Fruit fly (Drosophila melanogaster): ENCODE measurements around the gene Pex12.
A peak's percentile ranks its signal among the peaks of the same experiment; 100 is the strongest.

Pex12 gene

DNA sequence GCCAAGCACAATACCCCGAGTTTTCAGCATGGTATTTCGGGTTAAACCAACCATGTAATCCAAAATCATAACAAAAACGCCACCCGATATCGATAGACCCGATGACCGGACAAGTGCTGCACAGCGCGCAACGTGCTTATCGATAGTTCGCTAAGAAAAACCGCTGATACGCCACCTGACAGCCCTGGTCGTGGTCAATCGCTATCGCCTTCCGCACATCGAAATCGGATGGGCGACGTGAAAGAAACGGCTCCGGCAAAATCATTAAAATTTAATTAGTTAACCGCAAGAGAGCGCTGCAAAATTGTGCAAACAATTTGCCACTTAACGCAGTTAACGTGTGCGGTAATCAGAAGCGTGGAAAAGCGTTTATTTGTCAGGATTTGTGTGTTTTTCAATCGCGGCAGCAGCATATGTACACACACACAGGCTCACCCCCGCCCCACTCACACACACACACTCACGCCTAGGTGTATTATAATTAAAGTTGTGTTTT is 10.0 kb downstream of the Pex12 start, which contains the start of the genes CG3862 and dock (continued):
- TF ChIP-seq Bgb (GFP tag; IDR thresholded peaks at IDR 0.05; ENCODE audit: partially characterized antibody) (peak; percentile 99), CG17612 (GFP tag; IDR thresholded peaks at IDR 0.05) (no peak), Hr51 (GFP tag; optimal IDR thresholded peaks at IDR 0.05) (peak; percentile 8 to 27), HLHmδ (GFP tag; optimal IDR thresholded peaks at IDR 0.05) (peak; percentile 54), Gug (GFP tag; IDR thresholded peaks at IDR 0.05) (peak; percentile 11; the same call in 1 of the 4 replicates), tll (GFP tag; optimal IDR thresholded peaks at IDR 0.05) (no peak), CG6689 (GFP tag; IDR thresholded peaks at IDR 0.05) (no peak), CG30020 (tag; optimal IDR thresholded peaks at IDR 0.05) (peak; percentile 16), Deaf1 (tag; optimal IDR thresholded peaks at IDR 0.05) (peak; percentile 13), Ssrp (tag; optimal IDR thresholded peaks at IDR 0.05) (no peak), CG1529 (GFP tag; optimal IDR thresholded peaks at IDR 0.05) (no peak), CG3065 (GFP tag; optimal IDR thresholded peaks at IDR 0.05) (peak; percentile 31), PHDP (tag; optimal IDR thresholded peaks at IDR 0.05) (peak; percentile 51), CG12071 (GFP tag; optimal IDR thresholded peaks at IDR 0.05) (peak; percentile 26), phol (tag; optimal IDR thresholded peaks at IDR 0.05) (peak; percentile 42), inv (GFP tag; IDR thresholded peaks at IDR 0.05; ENCODE audit: partially characterized antibody) (peak; percentile 88), MESR4 (GFP tag; optimal IDR thresholded peaks at IDR 0.05) (peak; percentile 96), Nf-YA (GFP tag; IDR thresholded peaks at IDR 0.05) (0 out of 2 replicates have a peak, but pooled peaks have one; percentile 8), CG15269 (tag; optimal IDR thresholded peaks at IDR 0.05) (peak; percentile 39), CG7745 (tag; optimal IDR thresholded peaks at IDR 0.05) (peak; percentile 56), Opbp (GFP tag; IDR thresholded peaks at IDR 0.05; ENCODE audit: partially characterized antibody) (peak; percentile 97), sob (GFP tag; IDR thresholded peaks at IDR 0.05) (peak; percentile 75), nerfin-1 (tag; optimal IDR thresholded peaks at IDR 0.05) (peak; percentile 6), Dref (GFP tag; IDR thresholded peaks at IDR 0.05) (peak; percentile 100), Dip2 (GFP tag; IDR thresholded peaks at IDR 0.05) (no peak), CG10959 (GFP tag; IDR thresholded peaks at IDR 0.05) (no peak), Doc3 (GFP tag; IDR thresholded peaks at IDR 0.05; ENCODE audit: partially characterized antibody) (peak; percentile 84), CG14710 (tag; optimal IDR thresholded peaks at IDR 0.05) (peak; percentile 70), E2f1 (GFP tag; IDR thresholded peaks at IDR 0.05) (no peak), Atf-2 (GFP tag; optimal IDR thresholded peaks at IDR 0.05) (peak; percentile 10), CG4328 (GFP tag; optimal IDR thresholded peaks at IDR 0.05) (peak; percentile 25), ERR (GFP tag; optimal IDR thresholded peaks at IDR 0.05) (peak; percentile 51), insv (GFP tag; optimal IDR thresholded peaks at IDR 0.05) (peak in 1 of 2 experiments; percentile 23), unc-4 (GFP tag; IDR thresholded peaks at IDR 0.05; ENCODE audit: partially characterized antibody) (peak; percentile 95), hb (GFP tag; IDR thresholded peaks at IDR 0.05; ENCODE audit: partially characterized antibody) (peak; percentile 97), CG3726 (GFP tag; IDR thresholded peaks at IDR 0.05) (no peak), CG33213 (GFP tag; optimal IDR thresholded peaks at IDR 0.05) (peak; percentile 65), CG12104 (GFP tag; optimal IDR thresholded peaks at IDR 0.05) (no peak), CG10147 (GFP tag; optimal IDR thresholded peaks at IDR 0.05) (peak; percentile 53), Nf-YB (GFP tag; optimal IDR thresholded peaks at IDR 0.05) (peak; percentile 23), Meics (GFP tag; optimal IDR thresholded peaks at IDR 0.05) (peak; percentile 50), Lhr (GFP tag; optimal IDR thresholded peaks at IDR 0.05) (peak; percentile 21), wek (GFP tag; optimal IDR thresholded peaks at IDR 0.05) (peak; percentile 1), CG34224 (GFP tag; IDR thresholded peaks at IDR 0.05; ENCODE audit: partially characterized antibody) (peak; percentile 96), ab (GFP tag; optimal IDR thresholded peaks at IDR 0.05) (no peak), otp (GFP tag; IDR thresholded peaks at IDR 0.05) (no peak), CG3281 (GFP tag; optimal IDR thresholded peaks at IDR 0.05) (peak; percentile 54), Hr3 (GFP tag; optimal IDR thresholded peaks at IDR 0.05) (peak; percentile 11), CG16863 (GFP tag; optimal IDR thresholded peaks at IDR 0.05) (no peak)
